Fruit fly (Drosophila melanogaster) S2 (cell line): ENCODE results near the gene CG2059.

Experiments
- CG8478 ChIP-seq: fragments of >200 bp; optimal IDR thresholded peaks from 2 replicates; lab custom pipeline; 2018
- CTCF ChIP-seq, 2 experiments: fragments of >200 bp; optimal IDR thresholded peaks; 2 replicates each; lab custom pipeline; 2018

- TF ChIP-seq CG8478 (lab: Kevin White, UChicago) (no peak), CTCF (optimal IDR thresholded peaks at IDR 0.05; lab: Kevin White, UChicago) (no peak)
These were observed 748 bp upstream of the CG2059 start for dm6 chrX:7285410-7285809.
